Fruit fly (Drosophila melanogaster): ENCODE measurements around the gene RpL21.
A peak's percentile ranks its signal among the peaks of the same experiment; 100 is the strongest.

Gene RpL21

dm6 chr2L:22247455-22248058 lies at the start of gene RpL21:
RpL21 (minus strand) TSS chr2L:22247875.
- no peak for TF ChIP-seq ttk (optimal IDR thresholded peaks at IDR 0.05)
- peak; percentile 61 for TF ChIP-seq h (optimal IDR thresholded peaks at IDR 0.05)

- no peak for TF ChIP-seq Sin3A (optimal IDR thresholded peaks at IDR 0.05)
- TF ChIP-seq h (optimal IDR thresholded peaks at IDR 0.05), result no peak
- TF ChIP-seq Myc (optimal IDR thresholded peaks at IDR 0.05), result no peak
- TF ChIP-seq insv (optimal IDR thresholded peaks at IDR 0.05), result no peak
- TF ChIP-seq ttk (optimal IDR thresholded peaks at IDR 0.05), result no peak
- TF ChIP-seq psq (optimal IDR thresholded peaks at IDR 0.05), result no peak
These were observed 45.1 kb upstream of the RpL21 start for dm6 chr2L:22292777-22293176.

dm6 chr2L:22281900-22282299 lies 34.2 kb upstream of the RpL21 start:
- no peak for TF ChIP-seq insv (optimal IDR thresholded peaks at IDR 0.05)
- no peak for TF ChIP-seq ttk (optimal IDR thresholded peaks at IDR 0.05)

- TF ChIP-seq ttk (optimal IDR thresholded peaks at IDR 0.05), result no peak
- TF ChIP-seq Sin3A (optimal IDR thresholded peaks at IDR 0.05), result no peak
- no peak for TF ChIP-seq h (optimal IDR thresholded peaks at IDR 0.05)
- TF ChIP-seq insv (optimal IDR thresholded peaks at IDR 0.05), result no peak
- no peak for TF ChIP-seq Myc (optimal IDR thresholded peaks at IDR 0.05)
- no peak for TF ChIP-seq psq (optimal IDR thresholded peaks at IDR 0.05)
These were observed 13.4 kb upstream of the RpL21 start for dm6 chr2L:22261047-22261446.

dm6 chr2L:22249570-22250274 lies 2.0 kb upstream of the RpL21 start, which contains the start of gene Tif-IA:
Tif-IA (plus strand) TSS chr2L:22249876.
- TF ChIP-seq psq (optimal IDR thresholded peaks at IDR 0.05) (no peak), ttk (optimal IDR thresholded peaks at IDR 0.05) (no peak), Sin3A (optimal IDR thresholded peaks at IDR 0.05) (no peak), insv (optimal IDR thresholded peaks at IDR 0.05) (no peak), h (optimal IDR thresholded peaks at IDR 0.05) (no peak)

- TF ChIP-seq insv (optimal IDR thresholded peaks at IDR 0.05), result no peak
These were observed 555 bp upstream of the RpL21 start for dm6 chr2L:22248230-22248629.

dm6 chr2L:22239611-22240219 lies 8.0 kb downstream of the RpL21 start, which contains the start of gene Nubpl:
Nubpl (plus strand) TSS chr2L:22239916.
- TF ChIP-seq ttk (optimal IDR thresholded peaks at IDR 0.05) (no peak), insv (optimal IDR thresholded peaks at IDR 0.05) (no peak), h (optimal IDR thresholded peaks at IDR 0.05) (no peak), Sin3A (optimal IDR thresholded peaks at IDR 0.05) (no peak)

- TF ChIP-seq insv (optimal IDR thresholded peaks at IDR 0.05) (no peak), ttk (optimal IDR thresholded peaks at IDR 0.05) (no peak), Myc (optimal IDR thresholded peaks at IDR 0.05) (no peak), Sin3A (optimal IDR thresholded peaks at IDR 0.05) (no peak), psq (optimal IDR thresholded peaks at IDR 0.05) (no peak), h (optimal IDR thresholded peaks at IDR 0.05) (no peak)
These were observed 33.4 kb downstream of the RpL21 start, which contains the start of gene Ir40a for dm6 chr2L:22214276-22214675. Ir40a (minus strand) TSS chr2L:22214376.
